Fruit fly (Drosophila melanogaster): Measurements from ENCODE around the gene CG7992.

- no peak for TF ChIP-seq pan (optimal IDR thresholded peaks at IDR 0.05)
- no peak for TF ChIP-seq pan (GFP tag; optimal IDR thresholded peaks at IDR 0.05 in 1 of 2, IDR thresholded peaks at IDR 0.05 in 1 of 2)
- no peak for TF ChIP-seq Hr3 (GFP tag; optimal IDR thresholded peaks at IDR 0.05)
- no peak for TF ChIP-seq CG10654 (GFP tag; optimal IDR thresholded peaks at IDR 0.05)
- TF ChIP-seq ara (GFP tag; IDR thresholded peaks at IDR 0.05): 0 out of 2 replicates have a peak, but pooled peaks have one; percentile 14
- TF ChIP-seq Hr51 (GFP tag; optimal IDR thresholded peaks at IDR 0.05): no peak
These were observed 26.6 kb downstream of the CG7992 start, which contains the start of gene CG7884 for dm6 chrX:19220415-19220814.
